Fruit fly (Drosophila melanogaster) whole organism, larva: ENCODE data around the gene Pex2.

Source experiments
- noc ChIP-seq: fragments of 200-800 bp; sonication (Bioruptor generic); optimal IDR thresholded peaks from 3 replicates; lab custom pipeline; 2019; ENCODE audit warnings: missing biosample characterization, mild to moderate bottlenecking, missing genetic modification characterization, moderate library complexity

The Pex2 gene

DNA sequence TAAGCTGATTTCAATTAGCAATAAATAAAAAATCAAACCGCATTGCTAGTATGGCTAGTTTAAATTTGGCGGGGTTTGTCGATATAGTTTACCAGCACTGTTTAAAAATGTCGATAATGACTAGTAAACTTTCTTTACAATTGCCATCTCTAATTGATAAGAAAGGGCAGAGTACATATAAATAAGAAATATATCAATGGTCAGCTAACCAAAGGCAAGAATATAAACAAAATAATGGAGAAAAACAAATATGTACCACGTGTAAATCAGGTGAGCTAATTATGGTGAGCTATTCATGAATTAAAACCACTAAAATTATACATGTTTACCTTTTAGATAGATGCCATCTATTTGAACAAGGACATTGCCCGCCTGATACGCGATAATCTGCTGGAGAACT lies at the start of gene Pex2:
Gene Pex2 (plus strand): TSS at position 131 of the 400 bp plus-strand sequence.
- no peak for TF ChIP-seq noc

DNA sequence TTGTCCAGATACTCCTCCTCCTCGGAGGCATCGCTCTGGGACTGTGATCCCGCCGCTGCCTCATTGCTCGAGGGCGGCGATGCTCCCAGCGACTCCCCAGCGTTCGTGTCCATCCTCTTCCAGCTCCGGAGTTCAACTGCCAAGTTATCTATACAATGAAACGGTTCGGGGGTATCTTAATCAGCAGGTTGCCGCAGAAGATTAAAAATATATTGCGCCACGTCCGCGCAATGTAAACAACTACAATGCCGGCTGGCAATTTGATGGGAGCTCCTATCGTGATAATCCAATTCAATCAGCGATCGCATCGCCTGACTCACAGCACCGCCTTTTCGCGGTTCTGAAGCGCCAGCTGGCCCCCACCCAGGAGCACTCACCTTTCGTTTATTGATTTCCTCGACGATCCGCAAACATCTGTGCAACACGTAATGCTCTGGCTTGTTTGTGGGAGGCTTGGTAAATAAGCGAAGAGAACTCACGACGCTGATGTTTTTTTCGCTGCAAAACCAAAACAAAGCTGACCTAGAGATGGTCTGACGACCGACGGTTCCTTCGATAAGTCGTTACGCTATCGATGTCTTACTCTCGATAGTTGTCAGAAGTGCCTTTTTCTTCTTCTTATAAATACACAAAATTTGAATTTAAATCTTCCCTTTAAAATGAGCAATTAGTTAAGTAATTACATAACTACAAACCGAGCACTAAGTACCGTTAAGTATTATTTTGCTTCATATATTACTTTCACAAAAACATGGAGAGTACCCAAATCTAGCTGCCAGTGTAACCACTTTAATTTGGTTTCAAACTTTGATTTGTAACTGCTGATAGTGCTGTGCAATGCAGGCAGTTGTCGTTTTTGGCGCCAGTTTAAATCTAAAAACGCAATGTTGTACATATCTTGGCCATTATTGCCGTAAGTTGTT lies 49.3 kb upstream of the Pex2 start, which contains the start of gene cert:
Gene cert (minus strand): TSS at position 535 of the 923 bp plus-strand sequence.
- peak; percentile 33 for TF ChIP-seq noc

DNA sequence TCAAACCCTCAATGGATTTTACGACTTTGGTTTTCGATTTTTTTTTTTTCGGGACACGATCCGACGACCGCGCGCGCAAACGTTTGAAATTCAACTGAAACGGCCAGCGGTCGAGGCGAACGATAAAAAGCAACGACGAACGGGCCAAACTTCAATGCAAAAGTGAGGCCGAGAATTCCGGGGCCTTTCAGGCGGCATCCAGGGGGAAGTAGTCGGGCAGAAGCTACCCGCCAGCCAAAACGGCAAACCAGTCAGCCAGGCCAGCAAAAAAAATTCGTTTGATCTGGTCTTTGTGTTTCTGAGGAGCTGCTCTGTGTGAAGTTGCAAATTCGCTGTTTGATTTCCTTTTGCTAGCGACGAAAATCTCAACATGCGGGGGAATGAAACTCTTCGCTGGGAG lies 43.6 kb upstream of the Pex2 start, which contains the start of gene CG7201:
Gene CG7201 (minus strand): TSS at position 101 of the 400 bp plus-strand sequence.
- no peak for TF ChIP-seq noc

DNA sequence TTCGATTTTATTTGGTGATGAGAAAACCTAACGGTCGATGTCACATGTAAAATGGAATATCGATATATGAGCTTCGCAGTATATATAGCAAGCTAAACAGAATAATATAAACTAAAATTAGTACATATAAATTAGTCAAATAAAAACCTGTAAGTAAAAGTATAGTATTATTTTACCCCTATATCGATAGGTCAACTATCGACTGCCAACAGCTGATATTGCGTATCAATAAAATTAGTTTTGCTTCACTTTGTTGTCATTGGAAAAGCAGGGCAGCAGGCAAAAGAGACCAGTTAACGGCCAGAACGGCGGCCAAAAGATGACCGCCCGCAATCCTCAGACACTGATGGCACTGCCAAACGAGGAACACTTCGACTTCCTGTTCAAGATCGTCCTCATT lies 41.9 kb upstream of the Pex2 start, which contains the start of gene Rab19:
Gene Rab19 (plus strand): TSS at position 78 of the 400 bp plus-strand sequence.
- no peak for TF ChIP-seq noc

DNA sequence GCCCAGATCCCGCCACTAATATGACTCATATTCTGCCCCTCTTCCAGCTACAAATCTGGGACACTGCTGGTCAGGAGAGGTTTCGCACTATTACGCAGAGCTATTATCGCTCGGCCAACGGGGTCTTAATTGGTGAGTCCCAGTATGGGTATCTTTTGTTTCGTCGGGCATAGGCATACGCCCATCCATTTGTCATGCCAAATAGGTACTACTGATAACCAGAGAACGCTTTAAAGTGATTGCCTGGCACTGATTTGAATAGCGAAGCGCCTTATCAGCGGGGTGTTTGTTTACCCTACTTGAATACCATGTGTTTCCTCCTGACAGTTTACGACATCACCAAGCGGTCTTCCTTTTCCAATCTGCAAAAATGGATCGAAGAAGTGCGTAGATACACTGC lies 41.4 kb upstream of the Pex2 start:
- peak; percentile 12 for TF ChIP-seq noc

DNA sequence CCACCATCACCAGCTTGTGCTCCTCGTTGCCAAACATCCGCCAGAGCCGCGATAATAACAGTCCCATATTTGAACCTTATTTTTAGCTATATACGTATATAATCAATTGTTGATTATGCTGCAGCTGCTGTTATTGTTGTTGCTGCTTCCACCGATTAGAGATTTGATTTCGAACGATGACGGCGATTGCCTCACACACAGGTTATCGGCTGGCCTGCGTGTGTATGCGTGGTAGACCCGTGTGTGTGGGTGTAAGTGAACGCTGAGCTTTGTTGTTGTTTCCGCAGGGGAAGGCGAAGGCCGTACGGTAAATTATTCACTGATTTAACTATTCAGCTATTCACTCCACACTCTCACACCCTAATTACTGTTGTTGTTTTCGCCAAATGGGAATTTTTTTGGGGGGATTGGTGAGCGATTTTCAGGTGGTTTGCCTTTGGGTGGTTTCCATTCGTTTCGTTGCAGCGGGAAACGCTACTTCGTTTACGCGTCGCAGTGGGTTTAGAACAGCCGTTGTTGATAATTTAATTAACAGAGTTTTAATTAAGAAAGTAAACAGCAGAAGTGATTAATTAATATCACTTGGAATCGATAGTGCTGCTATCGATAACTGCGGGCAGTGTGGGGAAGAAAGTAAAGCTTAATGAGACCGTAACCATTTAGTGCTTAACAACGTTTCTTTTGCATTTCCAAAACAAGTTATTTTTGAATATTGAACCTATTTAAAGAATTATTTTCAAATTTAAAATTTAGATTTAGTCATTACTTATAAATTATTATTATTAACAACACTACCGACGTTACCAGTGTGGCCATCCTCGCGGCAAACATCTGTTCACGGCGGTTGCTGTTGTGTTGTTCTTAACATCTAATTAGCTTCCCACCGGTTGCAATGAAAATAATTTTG lies 39.4 kb upstream of the Pex2 start, which contains the start of the genes Arl5 and CG13671:
Gene Arl5 (minus strand): TSS at position 616 of the 907 bp plus-strand sequence.
Gene CG13671 (plus strand): TSS at position 841 of the 907 bp plus-strand sequence.
- peak; percentile 49 for TF ChIP-seq noc

DNA sequence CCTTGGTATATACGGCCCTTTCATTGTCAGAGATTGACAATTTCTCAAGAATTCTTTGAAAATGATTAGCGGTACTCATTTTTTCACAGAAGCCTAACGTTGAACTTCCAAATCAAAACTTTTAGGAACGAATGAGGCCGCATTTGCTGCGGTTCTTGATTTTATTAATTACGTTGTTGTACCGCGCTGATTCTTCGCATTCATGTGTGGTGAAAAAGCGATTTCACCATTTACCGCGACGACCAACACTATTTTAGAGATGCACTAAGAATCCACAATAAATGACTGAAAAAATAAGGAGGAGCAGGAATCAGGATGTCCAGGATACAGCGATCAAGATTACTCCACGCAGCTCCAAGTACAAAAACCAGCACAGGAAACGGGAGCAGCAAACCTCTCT lies 34.9 kb upstream of the Pex2 start, which contains the start of the genes CG7194 and Sbp2:
Gene CG7194 (minus strand): TSS at position 148 of the 400 bp plus-strand sequence.
Gene Sbp2 (plus strand): TSS at position 246 of the 400 bp plus-strand sequence.
- no peak for TF ChIP-seq noc

DNA sequence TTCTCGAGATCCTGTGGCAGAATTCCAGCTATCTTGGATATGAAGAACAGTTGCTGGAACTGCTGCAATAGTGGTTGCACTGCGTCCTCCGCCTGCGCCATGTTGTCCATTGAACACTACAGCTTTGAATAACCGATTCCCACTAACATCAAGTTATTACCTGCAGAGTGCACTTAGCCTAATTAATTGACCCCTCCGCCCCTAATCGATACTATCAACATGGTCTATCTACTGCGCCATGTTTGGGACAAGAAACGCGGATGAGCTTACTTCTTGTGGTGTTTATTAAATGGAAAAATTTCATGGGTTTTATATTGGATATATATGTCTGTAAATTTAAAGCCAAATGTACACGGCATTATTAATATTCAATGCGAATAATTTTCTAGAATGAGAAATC lies 32.0 kb upstream of the Pex2 start, which contains the start of gene Gr66a:
Gene Gr66a (minus strand): TSS at position 101 of the 400 bp plus-strand sequence.
- no peak for TF ChIP-seq noc

DNA sequence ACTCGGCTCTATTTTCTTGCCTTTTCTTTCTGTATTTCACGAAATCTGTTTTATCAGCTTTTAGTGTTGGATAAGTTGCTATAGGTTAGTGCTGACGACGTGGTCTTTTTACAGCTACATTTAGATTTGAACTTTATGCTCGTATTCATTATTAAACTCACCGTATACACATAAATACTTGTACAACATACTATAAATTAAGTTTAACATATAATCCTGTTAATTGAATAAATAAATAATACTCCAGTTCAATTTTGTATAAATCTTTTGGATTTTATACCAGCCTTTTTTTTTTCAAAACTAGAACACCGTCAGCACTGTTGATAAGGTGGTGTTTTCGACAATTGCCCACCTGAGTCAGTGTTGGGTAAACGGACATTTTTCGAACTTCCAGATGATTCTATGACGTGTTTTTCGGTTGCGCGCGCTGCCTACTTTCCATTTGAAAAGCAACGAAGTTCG lies 29.9 kb upstream of the Pex2 start, which contains the start of gene BI-1:
Gene BI-1 (minus strand): TSS at position 51 of the 462 bp plus-strand sequence.
- peak; percentile 82 for TF ChIP-seq noc

DNA sequence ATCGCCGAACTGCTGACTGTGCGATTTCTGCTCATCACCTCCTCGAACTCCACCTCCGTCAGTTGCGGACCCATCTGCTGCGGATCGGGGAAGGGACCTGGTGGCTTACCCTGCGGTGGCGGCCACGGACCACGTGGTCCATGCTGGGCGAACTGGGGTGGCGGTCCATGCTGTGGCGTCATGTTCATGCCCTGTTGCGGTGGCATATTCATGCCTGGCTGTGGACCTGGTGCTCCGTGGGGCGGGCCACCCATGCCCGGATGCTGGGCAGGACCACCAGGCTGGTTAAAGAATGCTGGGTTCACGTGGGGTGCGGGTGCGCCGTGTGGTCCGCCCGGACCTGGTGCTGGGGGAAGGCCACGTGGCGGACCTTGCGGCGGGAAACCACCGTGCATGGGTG lies 26.6 kb upstream of the Pex2 start:
- TF ChIP-seq noc: no peak

DNA sequence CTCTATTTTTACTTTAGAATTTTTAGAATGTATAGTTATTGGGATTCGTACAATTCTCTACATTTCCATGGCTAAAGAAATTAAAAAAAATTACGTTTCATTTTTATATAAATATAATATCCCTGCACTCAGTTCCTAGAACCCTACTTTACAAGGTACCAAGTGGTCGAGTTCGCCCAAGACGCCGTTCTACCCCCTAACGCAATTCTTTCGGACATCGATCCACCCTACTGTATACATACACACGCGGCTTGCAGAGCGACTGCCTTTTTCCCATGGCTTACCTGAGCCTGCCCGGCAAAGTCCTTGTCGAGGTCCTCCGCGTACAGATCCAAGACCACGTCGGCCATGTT lies 24.1 kb upstream of the Pex2 start:
- TF ChIP-seq noc: peak; percentile 5

DNA sequence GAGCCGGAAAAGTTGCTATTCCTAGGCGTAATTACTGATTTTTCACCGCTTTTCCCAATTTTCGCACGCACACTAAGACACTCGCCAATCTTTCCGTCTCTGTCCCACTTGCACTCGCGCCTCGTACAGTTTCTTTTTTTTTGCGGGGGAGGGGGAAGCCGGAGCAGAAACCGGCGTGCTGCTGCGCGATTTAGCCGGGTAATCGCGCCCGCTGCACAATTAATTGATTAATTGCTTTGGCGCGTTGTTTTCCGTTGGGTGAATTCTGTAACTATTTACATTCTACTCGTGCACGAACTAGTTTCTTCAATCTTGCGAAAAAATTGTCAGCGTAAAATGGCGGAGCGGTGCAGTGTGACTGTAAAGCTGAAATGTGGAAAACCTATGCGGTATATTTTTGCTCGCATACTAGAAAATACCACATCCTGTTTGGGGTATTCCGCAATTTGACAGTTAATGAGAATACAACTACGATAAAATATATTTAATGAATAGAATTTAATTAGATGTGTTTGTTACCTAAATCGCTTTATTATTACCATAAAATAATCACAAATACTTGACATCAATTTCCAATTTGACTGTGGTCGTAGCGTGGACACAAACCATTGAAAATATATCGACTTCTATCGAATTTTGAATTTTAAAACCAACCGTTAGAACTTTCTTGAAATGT lies 23.6 kb upstream of the Pex2 start, which contains the start of gene Cpsf6:
Gene Cpsf6 (minus strand): TSS at position 362 of the 676 bp plus-strand sequence.
- TF ChIP-seq noc: no peak

DNA sequence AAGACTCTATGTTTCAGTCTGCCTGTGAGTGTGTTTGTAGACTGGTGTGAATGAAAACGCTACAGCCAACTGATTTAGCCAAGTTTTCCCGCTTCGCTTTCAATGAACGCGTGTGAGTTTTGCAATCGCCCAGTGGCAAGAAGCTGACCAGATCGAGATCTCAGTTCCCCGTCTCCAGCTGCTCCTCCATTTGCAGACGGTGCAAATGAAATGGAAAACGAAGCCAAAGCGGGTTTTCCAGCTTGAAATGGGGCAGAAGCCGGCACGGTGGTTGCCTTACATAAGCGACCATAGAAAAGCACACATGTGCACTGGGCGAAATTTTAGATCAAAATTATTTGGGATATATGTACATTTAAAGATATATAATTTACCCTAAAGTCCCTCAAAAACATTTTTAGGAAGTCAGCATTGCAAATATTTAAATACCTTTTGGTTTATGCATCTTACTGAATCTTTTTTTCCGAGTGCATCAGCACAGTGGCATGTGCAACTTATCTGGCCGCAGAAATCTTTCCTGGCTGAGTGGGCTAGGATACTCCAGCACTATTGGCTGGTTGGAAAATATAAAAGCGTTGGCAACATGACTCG lies 19.8 kb upstream of the Pex2 start, which contains the start of gene CG43059:
Gene CG43059 (minus strand): TSS at position 51 of the 591 bp plus-strand sequence.
- TF ChIP-seq noc: no peak

DNA sequence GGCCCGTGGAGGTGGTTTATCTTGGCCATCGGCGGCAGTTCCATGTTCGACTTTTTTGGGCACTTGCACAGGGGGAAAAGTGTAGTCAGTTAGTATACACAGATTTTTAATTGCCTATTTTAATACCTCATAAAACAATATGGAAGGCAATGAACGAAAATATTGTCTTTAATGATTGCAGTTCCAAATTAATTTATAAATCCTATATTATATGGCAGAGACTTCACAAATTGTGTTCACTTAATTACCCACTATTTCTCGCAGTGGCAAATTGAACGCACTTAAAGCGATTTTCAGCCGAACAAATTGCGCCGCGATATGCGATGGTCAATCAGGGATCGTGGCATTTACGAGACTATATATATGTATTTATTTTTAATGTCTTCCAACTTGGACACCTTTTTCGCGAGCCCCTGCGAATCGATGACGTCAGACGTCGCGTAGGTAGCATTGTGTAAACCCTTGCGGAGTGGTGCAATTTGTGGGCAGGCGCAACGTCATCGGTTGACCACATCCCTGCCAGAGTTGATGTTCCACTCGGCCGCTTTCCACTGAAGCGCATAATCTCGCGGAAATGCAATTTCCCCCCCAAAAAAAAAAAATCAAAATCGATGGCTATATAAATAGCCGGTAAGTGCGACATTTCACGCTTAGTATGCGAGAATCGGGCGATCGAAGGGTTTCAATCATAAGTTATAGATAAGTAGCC lies 18.6 kb upstream of the Pex2 start, which contains the start of gene CG13670:
Gene CG13670 (plus strand): TSS at position 659 of the 709 bp plus-strand sequence.
- TF ChIP-seq noc: no peak
